Fruit fly (Drosophila melanogaster) whole organism, prepupa: ENCODE measurements around the gene asf1.

Source experiments
- CG32006 ChIP-seq: fragments of 200-800 bp; sonication (Bioruptor generic); optimal IDR thresholded peaks from 3 replicates; lab custom pipeline; 2017; ENCODE audit warnings: missing biosample characterization, mild to moderate bottlenecking, missing genetic modification characterization
- CG6163 ChIP-seq: fragments of 200-800 bp; sonication (Bioruptor generic); IDR thresholded peaks from 3 replicates; pipeline ENCODE4 v1.3.6; 2022; ENCODE audit warnings: missing biosample characterization, missing genetic modification characterization
- CG6276 ChIP-seq: fragments of 200-800 bp; sonication (Bioruptor generic); optimal IDR thresholded peaks from 2 replicates; lab custom pipeline; 2017; ENCODE audit warnings: missing biosample characterization, mild to moderate bottlenecking, missing genetic modification characterization
- CG8319 ChIP-seq: fragments of 200-800 bp; sonication (Bioruptor generic); optimal IDR thresholded peaks from 3 replicates; lab custom pipeline; 2016; ENCODE audit warnings: missing biosample characterization, missing genetic modification characterization
- cyc ChIP-seq: fragments of 200-800 bp; sonication (Bioruptor generic); optimal IDR thresholded peaks from 3 replicates; lab custom pipeline; 2016; ENCODE audit warnings: missing biosample characterization, missing genetic modification characterization
- fd85E ChIP-seq: fragments of 200-800 bp; sonication (Bioruptor generic); optimal IDR thresholded peaks from 3 replicates; lab custom pipeline; 2016; ENCODE audit warnings: missing biosample characterization, missing genetic modification characterization

Gene asf1

dm6 chr3L:19665059-19665626 is 46.4 kb downstream of the asf1 start:
- TF ChIP-seq fd85E (GFP tag; lab: Kevin White, UChicago) = no peak
- TF ChIP-seq CG8319 (GFP tag; lab: Kevin White, UChicago) = no peak
- TF ChIP-seq CG32006 (GFP tag; lab: Kevin White, UChicago) = peak; percentile 4
- 0 out of 3 replicates have a peak, but pooled peaks have one; percentile 32 for TF ChIP-seq CG6163 (GFP tag; lab: Robert Waterston, UW)
- no peak for TF ChIP-seq CG6276
- TF ChIP-seq cyc = no peak
